Fruit fly (Drosophila melanogaster): ENCODE results near the gene CG14957.

DNA sequence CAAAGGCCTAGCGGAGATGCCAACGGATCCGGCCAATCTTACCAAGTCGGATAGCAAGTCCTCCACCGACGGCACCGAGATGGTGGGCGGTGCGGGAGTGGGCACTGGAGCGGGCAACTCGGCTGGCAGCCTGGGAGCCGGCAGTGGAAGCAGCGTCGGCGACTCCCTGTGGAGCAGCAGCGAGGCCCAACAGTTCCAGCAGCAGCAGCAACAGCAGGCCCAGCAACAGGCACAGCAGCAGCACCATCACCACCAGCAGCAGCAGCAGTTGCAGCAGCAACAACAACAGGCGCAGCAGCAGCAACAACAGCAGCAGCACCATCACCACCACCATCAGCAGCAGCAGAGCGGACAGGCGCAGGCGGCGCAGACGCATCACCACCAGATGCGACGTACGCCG lies 37.0 kb upstream of the CG14957 start:
- no peak for TF ChIP-seq ftz-f1 (GFP tag; optimal IDR thresholded peaks at IDR 0.05)
- peak in 1 of 2 experiments; percentile 91 for TF ChIP-seq Dfd (GFP tag; optimal IDR thresholded peaks at IDR 0.05)
- TF ChIP-seq CG12391 (tag; optimal IDR thresholded peaks at IDR 0.05): no peak
- TF ChIP-seq HmgZ (tag; optimal IDR thresholded peaks at IDR 0.05): no peak
- no peak for TF ChIP-seq trem (tag; optimal IDR thresholded peaks at IDR 0.05)
- TF ChIP-seq slou (GFP tag; optimal IDR thresholded peaks at IDR 0.05): no peak
- TF ChIP-seq MBD-R2 (GFP tag; IDR thresholded peaks at IDR 0.05): no peak
- no peak for TF ChIP-seq Hsf (GFP tag; optimal IDR thresholded peaks at IDR 0.05)
- TF ChIP-seq CG2875 (GFP tag; optimal IDR thresholded peaks at IDR 0.05): no peak

Measured in whole organism, embryonic.